Fruit fly (Drosophila melanogaster): ENCODE measurements around the gene Cph.

The Cph gene

DNA sequence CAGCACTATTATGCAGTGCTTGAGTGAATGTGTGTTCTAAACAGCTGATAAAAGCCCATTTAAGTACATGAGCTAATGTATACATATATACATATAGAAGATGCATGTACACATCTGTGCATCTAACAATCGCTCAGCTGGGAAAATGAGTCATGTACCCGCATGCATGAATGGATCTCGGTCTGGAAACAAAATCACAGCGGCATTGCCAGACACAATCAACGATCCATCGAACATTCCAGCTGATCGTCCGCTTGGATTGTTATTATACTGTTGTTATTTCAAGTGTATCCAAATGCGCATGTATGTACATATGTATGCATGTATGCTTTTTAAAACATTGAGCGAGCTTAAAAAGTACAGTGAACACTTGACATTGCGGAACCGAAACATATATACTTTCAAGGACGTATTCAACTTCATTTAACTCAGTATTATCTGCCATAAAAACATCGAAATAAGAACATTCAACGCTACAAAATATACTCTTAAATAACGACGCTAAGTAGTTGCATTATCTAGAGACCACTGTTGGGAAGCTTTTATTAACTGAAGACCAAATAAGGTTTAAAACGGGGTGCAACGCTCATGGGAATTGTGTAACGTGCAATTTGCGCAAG, 42.1 kb upstream of the Cph start (continued):
- peak; percentile 65 for TF ChIP-seq dmrt93B (GFP tag; optimal IDR thresholded peaks at IDR 0.05)
- TF ChIP-seq pan (optimal IDR thresholded peaks at IDR 0.05) = no peak
- TF ChIP-seq rgr (GFP tag; optimal IDR thresholded peaks at IDR 0.05) = peak; percentile 76
- TF ChIP-seq Abd-B (GFP tag; optimal IDR thresholded peaks at IDR 0.05) = no peak
- TF ChIP-seq Rel (GFP tag; optimal IDR thresholded peaks at IDR 0.05) = peak; percentile 11
- TF ChIP-seq Rel (tag; optimal IDR thresholded peaks at IDR 0.05) = peak; percentile 75
- TF ChIP-seq sage (GFP tag; optimal IDR thresholded peaks at IDR 0.05) = peak; percentile 75
- peak; percentile 44 for TF ChIP-seq brk (GFP tag; optimal IDR thresholded peaks at IDR 0.05)
- peak; percentile 67 for TF ChIP-seq CG32264 (GFP tag; optimal IDR thresholded peaks at IDR 0.05)

DNA sequence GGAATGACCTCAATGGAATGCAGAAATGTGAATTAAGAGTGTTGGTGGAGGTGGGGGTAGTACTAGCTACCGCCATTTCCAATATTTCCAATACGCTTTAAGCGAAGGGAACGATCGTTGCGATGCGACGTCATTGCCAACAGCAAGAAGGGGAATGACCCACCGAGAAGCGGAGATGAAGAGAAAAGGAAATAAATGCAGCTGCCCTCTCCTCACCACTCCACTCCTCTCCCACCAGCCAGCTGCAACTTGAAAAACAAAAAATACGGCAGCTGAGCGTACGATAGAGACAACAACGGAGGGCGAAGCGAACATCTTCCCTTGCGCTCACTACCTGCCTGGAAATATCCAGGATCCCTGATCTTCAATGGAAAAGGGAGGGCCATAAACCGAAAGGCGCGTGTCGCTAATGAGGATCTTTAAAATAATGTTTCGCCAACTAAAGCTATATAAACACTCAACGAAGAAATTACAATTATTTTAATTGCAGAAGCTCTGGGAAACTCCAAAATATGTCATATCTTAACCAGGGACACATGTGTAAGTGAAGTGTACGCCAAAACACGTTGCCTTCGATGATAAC, 41.5 kb upstream of the Cph start:
- TF ChIP-seq N (GFP tag; optimal IDR thresholded peaks at IDR 0.05) = no peak
- no peak for TF ChIP-seq Rel (GFP tag; optimal IDR thresholded peaks at IDR 0.05)
- TF ChIP-seq Rel (tag; optimal IDR thresholded peaks at IDR 0.05) = no peak
- no peak for TF ChIP-seq CG9705 (GFP tag; optimal IDR thresholded peaks at IDR 0.05)

- TF ChIP-seq pan (optimal IDR thresholded peaks at IDR 0.05) = no peak
- peak; percentile 84 for TF ChIP-seq Sp1 (GFP tag; optimal IDR thresholded peaks at IDR 0.05)
- no peak for TF ChIP-seq brk (GFP tag; optimal IDR thresholded peaks at IDR 0.05)
- TF ChIP-seq ey (GFP tag; optimal IDR thresholded peaks at IDR 0.05) = peak; percentile 83
- TF ChIP-seq dsf (GFP tag; optimal IDR thresholded peaks at IDR 0.05; ENCODE audit: borderline replicate concordance) = no peak
- no peak for TF ChIP-seq Jra (GFP tag; optimal IDR thresholded peaks at IDR 0.05)
- no peak for TF ChIP-seq dl (GFP tag; optimal IDR thresholded peaks at IDR 0.05; ENCODE audit: insufficient read depth in 1 of 2, partially characterized antibody in 2 of 2)
- TF ChIP-seq CG9705 (GFP tag; optimal IDR thresholded peaks at IDR 0.05) = peak; percentile 64
- TF ChIP-seq GATAd (GFP tag; optimal IDR thresholded peaks at IDR 0.05) = no peak
- TF ChIP-seq OdsH (GFP tag; optimal IDR thresholded peaks at IDR 0.05) = peak; percentile 73
- TF ChIP-seq N (GFP tag; optimal IDR thresholded peaks at IDR 0.05) = no peak
- TF ChIP-seq woc (GFP tag; optimal IDR thresholded peaks at IDR 0.05) = peak; percentile 78
- TF ChIP-seq usp (GFP tag; optimal IDR thresholded peaks at IDR 0.05) = no peak
- TF ChIP-seq CrebA (GFP tag; optimal IDR thresholded peaks at IDR 0.05; ENCODE audit: borderline replicate concordance) = no peak
- TF ChIP-seq tai (GFP tag; optimal IDR thresholded peaks at IDR 0.05) = no peak
- peak; percentile 68 for TF ChIP-seq rgr (GFP tag; optimal IDR thresholded peaks at IDR 0.05)
- peak; percentile 86 for TF ChIP-seq HLH106 (tag; optimal IDR thresholded peaks at IDR 0.05)
- no peak for TF ChIP-seq Dif (GFP tag; optimal IDR thresholded peaks at IDR 0.05; ENCODE audit: partially characterized antibody)
- TF ChIP-seq sv (GFP tag; optimal IDR thresholded peaks at IDR 0.05) = peak; percentile 74
- TF ChIP-seq fru (GFP tag; optimal IDR thresholded peaks at IDR 0.05) = peak; percentile 81
- TF ChIP-seq h (GFP tag; optimal IDR thresholded peaks at IDR 0.05) = peak; percentile 76
- peak; percentile 70 for TF ChIP-seq dmrt93B (GFP tag; optimal IDR thresholded peaks at IDR 0.05)
- peak; percentile 29 for TF ChIP-seq Hnf4 (GFP tag; optimal IDR thresholded peaks at IDR 0.05)
- TF ChIP-seq Myc (optimal IDR thresholded peaks at IDR 0.05) = no peak
- no peak for TF ChIP-seq Hr83 (GFP tag; optimal IDR thresholded peaks at IDR 0.05; ENCODE audit: poor library complexity, severe bottlenecking)
- no peak for TF ChIP-seq sage (GFP tag; optimal IDR thresholded peaks at IDR 0.05)
- TF ChIP-seq jim (GFP tag; optimal IDR thresholded peaks at IDR 0.05) = no peak
- no peak for TF ChIP-seq Dfd (GFP tag; optimal IDR thresholded peaks at IDR 0.05)
- TF ChIP-seq Hr78 (GFP tag; optimal IDR thresholded peaks at IDR 0.05) = no peak
- peak; percentile 77 for TF ChIP-seq psq (GFP tag; optimal IDR thresholded peaks at IDR 0.05)
- TF ChIP-seq CG32264 (GFP tag; optimal IDR thresholded peaks at IDR 0.05) = peak; percentile 18
- no peak for TF ChIP-seq Vsx2 (GFP tag; optimal IDR thresholded peaks at IDR 0.05; ENCODE audit: partially characterized antibody)
- no peak for TF ChIP-seq lola (GFP tag; optimal IDR thresholded peaks at IDR 0.05)
- peak; percentile 86 for TF ChIP-seq br (GFP tag; optimal IDR thresholded peaks at IDR 0.05)
- TF ChIP-seq Abd-B (GFP tag; optimal IDR thresholded peaks at IDR 0.05) = no peak
- TF ChIP-seq Rel (GFP tag; optimal IDR thresholded peaks at IDR 0.05) = no peak
- TF ChIP-seq Rel (tag; optimal IDR thresholded peaks at IDR 0.05) = peak; percentile 46
- no peak for TF ChIP-seq Mio (GFP tag; optimal IDR thresholded peaks at IDR 0.05)
- TF ChIP-seq foxo (GFP tag; optimal IDR thresholded peaks at IDR 0.05) = peak in 1 of 2 experiments; percentile 82
These were observed 41.0 kb upstream of the Cph start for dm6 chrX:7096495-7096995.
